Fruit fly (Drosophila melanogaster) S2 (cell line): ENCODE data around the gene Dcr-1.

Experiments used
- CG8478 ChIP-seq: fragments of >200 bp; optimal IDR thresholded peaks from 2 replicates; lab custom pipeline; 2018
- CTCF ChIP-seq, 2 experiments: fragments of >200 bp; optimal IDR thresholded peaks; 2 replicates each; lab custom pipeline; 2018

DNA sequence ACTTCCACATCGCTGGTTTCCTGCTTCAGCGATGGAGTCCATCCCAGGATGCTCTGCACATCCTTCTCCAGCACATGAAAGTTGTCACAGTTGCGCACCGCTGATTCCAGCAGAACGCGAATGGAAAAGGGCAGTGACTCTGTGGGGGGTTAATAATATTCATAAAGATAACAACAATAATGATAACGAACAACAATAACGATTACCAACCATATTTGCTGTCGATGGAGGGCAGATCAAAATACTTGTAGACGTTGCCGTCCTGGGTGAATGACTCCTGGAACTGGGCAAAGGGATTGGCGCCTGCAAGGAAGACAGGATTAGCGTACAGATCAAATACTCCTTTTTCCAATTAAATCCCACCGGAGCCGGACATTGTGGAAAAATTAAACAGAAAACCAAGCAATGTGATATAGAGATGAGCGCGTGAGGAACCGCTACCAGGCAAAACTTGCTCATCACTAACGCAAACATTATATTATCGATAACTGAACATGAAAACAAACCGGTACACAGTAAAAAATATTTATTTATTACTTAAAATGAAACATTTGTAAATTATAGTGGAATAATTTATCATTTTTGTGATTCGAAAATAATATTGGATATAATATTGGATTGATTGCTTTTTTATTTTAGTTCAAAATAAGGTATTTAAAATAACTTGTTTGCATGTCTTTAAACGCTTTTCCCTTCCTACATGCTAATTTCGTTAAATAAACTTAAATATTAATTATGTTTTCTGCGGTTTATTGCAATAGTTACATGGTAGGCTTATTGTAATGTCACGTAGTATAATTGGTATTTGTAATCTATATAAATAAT is 16.5 kb downstream of the Dcr-1 start, which contains the start of gene Irp-1A:
- no peak for TF ChIP-seq CTCF (optimal IDR thresholded peaks at IDR 0.05; lab: Kevin White, UChicago)
- no peak for TF ChIP-seq CG8478 (lab: Kevin White, UChicago)
